Worm (Caenorhabditis elegans): ENCODE measurements around the gene shl-1.
A peak's percentile ranks its signal among the peaks of the same experiment; 100 is the strongest.

The shl-1 gene

ce11 chrIV:6416553-6416952, 32.7 kb upstream of the shl-1 start, which contains the start of gene Y73B6BL.22:
Gene Y73B6BL.22 (minus strand): TSS chrIV:6416653.
- no peak for TF ChIP-seq klf-2 (GFP tag; conservative IDR thresholded peaks at IDR 0.05)
- TF ChIP-seq cog-1 (tag; optimal IDR thresholded peaks at IDR 0.05): no peak
- TF ChIP-seq med-1 (GFP tag; optimal IDR thresholded peaks at IDR 0.05; ENCODE audit: insufficient read depth): no peak
- TF ChIP-seq flt-1 (GFP tag; IDR thresholded peaks at IDR 0.05): no peak
- TF ChIP-seq ztf-23 (GFP tag; IDR thresholded peaks at IDR 0.05): no peak
- TF ChIP-seq ref-1 (GFP tag; conservative IDR thresholded peaks at IDR 0.05): no peak
- no peak for TF ChIP-seq tab-1 (GFP tag; IDR thresholded peaks at IDR 0.05)
- TF ChIP-seq ztf-29 (GFP tag; IDR thresholded peaks at IDR 0.05): no peak
- TF ChIP-seq T22C8.4 (GFP tag; IDR thresholded peaks at IDR 0.05): no peak

ce11 chrIV:6415149-6415548, 31.3 kb upstream of the shl-1 start, which contains the start of gene exos-2:
Gene exos-2 (plus strand): TSS chrIV:6415478.
- no peak for TF ChIP-seq tab-1 (GFP tag; IDR thresholded peaks at IDR 0.05)
- peak; percentile 6 for TF ChIP-seq cog-1 (tag; optimal IDR thresholded peaks at IDR 0.05)
- TF ChIP-seq ref-1 (GFP tag; conservative IDR thresholded peaks at IDR 0.05): no peak

ce11 chrIV:6413482-6413881, 29.6 kb upstream of the shl-1 start, which contains the start of gene nlp-71:
Gene nlp-71 (minus strand): TSS chrIV:6413582.
- no peak for TF ChIP-seq ref-1 (GFP tag; conservative IDR thresholded peaks at IDR 0.05)
- TF ChIP-seq tab-1 (GFP tag; IDR thresholded peaks at IDR 0.05): no peak
- TF ChIP-seq med-1 (GFP tag; optimal IDR thresholded peaks at IDR 0.05; ENCODE audit: insufficient read depth): no peak
- TF ChIP-seq ztf-29 (GFP tag; IDR thresholded peaks at IDR 0.05): no peak
- no peak for TF ChIP-seq flt-1 (GFP tag; IDR thresholded peaks at IDR 0.05)
- no peak for TF ChIP-seq cog-1 (tag; optimal IDR thresholded peaks at IDR 0.05)
- no peak for TF ChIP-seq ztf-23 (GFP tag; IDR thresholded peaks at IDR 0.05)
- no peak for TF ChIP-seq klf-2 (GFP tag; conservative IDR thresholded peaks at IDR 0.05)
- no peak for TF ChIP-seq T22C8.4 (GFP tag; IDR thresholded peaks at IDR 0.05)

- no peak for TF ChIP-seq ztf-29 (GFP tag; IDR thresholded peaks at IDR 0.05)
- no peak for TF ChIP-seq med-1 (GFP tag; optimal IDR thresholded peaks at IDR 0.05; ENCODE audit: insufficient read depth)
These were observed 21.0 kb upstream of the shl-1 start, which contains the start of gene srv-13 for ce11 chrIV:6404871-6405270. Gene srv-13 (plus strand): TSS chrIV:6405171.

- TF ChIP-seq T22C8.4 (GFP tag; IDR thresholded peaks at IDR 0.05): no peak
- TF ChIP-seq med-1 (GFP tag; optimal IDR thresholded peaks at IDR 0.05; ENCODE audit: insufficient read depth): no peak
- no peak for TF ChIP-seq ztf-29 (GFP tag; IDR thresholded peaks at IDR 0.05)
- no peak for TF ChIP-seq ref-1 (GFP tag; conservative IDR thresholded peaks at IDR 0.05)
- TF ChIP-seq ztf-23 (GFP tag; IDR thresholded peaks at IDR 0.05): no peak
- TF ChIP-seq cog-1 (tag; optimal IDR thresholded peaks at IDR 0.05): no peak
- TF ChIP-seq klf-2 (GFP tag; conservative IDR thresholded peaks at IDR 0.05): no peak
- no peak for TF ChIP-seq flt-1 (GFP tag; IDR thresholded peaks at IDR 0.05)
- TF ChIP-seq tab-1 (GFP tag; IDR thresholded peaks at IDR 0.05): no peak
These were observed 19.5 kb upstream of the shl-1 start for ce11 chrIV:6403399-6403798.

- TF ChIP-seq ztf-29 (GFP tag; IDR thresholded peaks at IDR 0.05): no peak
- no peak for TF ChIP-seq cog-1 (tag; optimal IDR thresholded peaks at IDR 0.05)
- no peak for TF ChIP-seq ref-1 (GFP tag; conservative IDR thresholded peaks at IDR 0.05)
- TF ChIP-seq T22C8.4 (GFP tag; IDR thresholded peaks at IDR 0.05): no peak
- no peak for TF ChIP-seq ztf-23 (GFP tag; IDR thresholded peaks at IDR 0.05)
- TF ChIP-seq flt-1 (GFP tag; IDR thresholded peaks at IDR 0.05): no peak
- TF ChIP-seq tab-1 (GFP tag; IDR thresholded peaks at IDR 0.05): no peak
- TF ChIP-seq klf-2 (GFP tag; conservative IDR thresholded peaks at IDR 0.05): no peak
- no peak for TF ChIP-seq med-1 (GFP tag; optimal IDR thresholded peaks at IDR 0.05; ENCODE audit: insufficient read depth)
These were observed 18.6 kb upstream of the shl-1 start, which contains the start of gene sfrp-1 for ce11 chrIV:6402386-6402905. Gene sfrp-1 (minus strand): TSS chrIV:6402436.

ce11 chrIV:6395190-6395589, 11.3 kb upstream of the shl-1 start:
- TF ChIP-seq ztf-23 (GFP tag; IDR thresholded peaks at IDR 0.05): no peak
- no peak for TF ChIP-seq cog-1 (tag; optimal IDR thresholded peaks at IDR 0.05)
- no peak for TF ChIP-seq tab-1 (GFP tag; IDR thresholded peaks at IDR 0.05)
- TF ChIP-seq klf-2 (GFP tag; conservative IDR thresholded peaks at IDR 0.05): no peak
- no peak for TF ChIP-seq ztf-29 (GFP tag; IDR thresholded peaks at IDR 0.05)
- no peak for TF ChIP-seq flt-1 (GFP tag; IDR thresholded peaks at IDR 0.05)
- no peak for TF ChIP-seq T22C8.4 (GFP tag; IDR thresholded peaks at IDR 0.05)
- TF ChIP-seq med-1 (GFP tag; optimal IDR thresholded peaks at IDR 0.05; ENCODE audit: insufficient read depth): no peak
- TF ChIP-seq ref-1 (GFP tag; conservative IDR thresholded peaks at IDR 0.05): no peak

- TF ChIP-seq ztf-23 (GFP tag; IDR thresholded peaks at IDR 0.05): no peak
- no peak for TF ChIP-seq med-1 (GFP tag; optimal IDR thresholded peaks at IDR 0.05; ENCODE audit: insufficient read depth)
- TF ChIP-seq klf-2 (GFP tag; conservative IDR thresholded peaks at IDR 0.05): no peak
- no peak for TF ChIP-seq cog-1 (tag; optimal IDR thresholded peaks at IDR 0.05)
- TF ChIP-seq T22C8.4 (GFP tag; IDR thresholded peaks at IDR 0.05): no peak
- no peak for TF ChIP-seq ztf-29 (GFP tag; IDR thresholded peaks at IDR 0.05)
- no peak for TF ChIP-seq tab-1 (GFP tag; IDR thresholded peaks at IDR 0.05)
- TF ChIP-seq flt-1 (GFP tag; IDR thresholded peaks at IDR 0.05): no peak
- no peak for TF ChIP-seq ref-1 (GFP tag; conservative IDR thresholded peaks at IDR 0.05)
These were observed 9.5 kb upstream of the shl-1 start for ce11 chrIV:6393329-6393728.

ce11 chrIV:6391566-6391965, 7.7 kb upstream of the shl-1 start:
- no peak for TF ChIP-seq ref-1 (GFP tag; conservative IDR thresholded peaks at IDR 0.05)
- TF ChIP-seq klf-2 (GFP tag; conservative IDR thresholded peaks at IDR 0.05): no peak
- TF ChIP-seq flt-1 (GFP tag; IDR thresholded peaks at IDR 0.05): no peak
- TF ChIP-seq cog-1 (tag; optimal IDR thresholded peaks at IDR 0.05): no peak
- TF ChIP-seq ztf-23 (GFP tag; IDR thresholded peaks at IDR 0.05): no peak
- no peak for TF ChIP-seq med-1 (GFP tag; optimal IDR thresholded peaks at IDR 0.05; ENCODE audit: insufficient read depth)
- TF ChIP-seq ztf-29 (GFP tag; IDR thresholded peaks at IDR 0.05): no peak
- no peak for TF ChIP-seq T22C8.4 (GFP tag; IDR thresholded peaks at IDR 0.05)
- no peak for TF ChIP-seq tab-1 (GFP tag; IDR thresholded peaks at IDR 0.05)

- TF ChIP-seq ztf-23 (GFP tag; IDR thresholded peaks at IDR 0.05) (no peak), flt-1 (GFP tag; IDR thresholded peaks at IDR 0.05) (no peak), ztf-29 (GFP tag; IDR thresholded peaks at IDR 0.05) (no peak), ref-1 (GFP tag; conservative IDR thresholded peaks at IDR 0.05) (no peak), med-1 (GFP tag; optimal IDR thresholded peaks at IDR 0.05; ENCODE audit: insufficient read depth) (no peak), tab-1 (GFP tag; IDR thresholded peaks at IDR 0.05) (no peak), T22C8.4 (GFP tag; IDR thresholded peaks at IDR 0.05) (no peak), klf-2 (GFP tag; conservative IDR thresholded peaks at IDR 0.05) (no peak), cog-1 (tag; optimal IDR thresholded peaks at IDR 0.05) (no peak)
These were observed 4.7 kb upstream of the shl-1 start for ce11 chrIV:6388550-6388949.

Measured in whole organism, midembryonic.